Worm (Caenorhabditis elegans): ENCODE results near the gene fipr-7.

DNA sequence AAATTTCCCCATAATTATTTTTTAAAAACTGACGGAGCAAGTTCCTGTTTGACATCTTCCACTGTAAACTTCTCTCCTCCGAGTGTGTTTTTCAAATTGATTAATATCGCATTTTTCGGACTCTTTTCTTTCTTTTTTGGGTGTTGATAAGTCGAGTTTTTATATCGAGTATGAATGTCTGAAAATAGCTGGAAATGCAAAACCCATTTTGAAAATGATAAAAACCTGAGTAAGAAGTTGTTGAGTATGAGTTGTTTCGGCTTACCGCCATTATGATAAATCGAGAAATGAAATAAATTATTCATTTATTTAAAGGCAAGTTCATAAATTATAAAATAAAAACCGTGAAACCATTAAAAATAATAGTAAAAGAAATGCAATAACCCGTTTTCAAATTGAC, 43.9 kb upstream of the fipr-7 start, which contains the start of gene ZK856.18:
- TF ChIP-seq nhr-28 (tag; optimal IDR thresholded peaks at IDR 0.05) (no peak), unc-62 (GFP tag; optimal IDR thresholded peaks at IDR 0.05) (no peak), tbx-8 (GFP tag; optimal IDR thresholded peaks at IDR 0.05) (no peak)
